Worm (Caenorhabditis elegans) whole organism, L4 larva: ENCODE results near the gene F18G5.1.

Source experiments
- T26A8.4 ChIP-seq: fragments of 200-800 bp; sonication (Bioruptor generic); IDR thresholded peaks from 2 replicates; pipeline ENCODE4 v1.3.6; 2022; ENCODE audit warnings: missing genetic modification characterization, missing compliant biosample characterization
- Y5F2A.4 ChIP-seq: fragments of 200-800 bp; sonication (Bioruptor generic); optimal IDR thresholded peaks from 2 replicates; lab custom pipeline; 2018; ENCODE audit warnings: mild to moderate bottlenecking, missing genetic modification characterization, missing compliant biosample characterization
- Y75B8A.6 ChIP-seq: fragments of 200-800 bp; sonication (Bioruptor generic); IDR thresholded peaks from 2 replicates; pipeline ENCODE4 v1.3.6; 2022; ENCODE audit warnings: missing genetic modification reagents, missing genetic modification characterization, missing compliant biosample characterization
- ZK546.5 ChIP-seq, 2 experiments: sonication (generic microtip); optimal IDR thresholded peaks; 2 replicates each; lab custom pipeline; 2017; ENCODE audit warnings: missing biosample characterization in 2 of 2, missing genetic modification characterization in 2 of 2
- aha-1 ChIP-seq: fragments of 150-350 bp; peaks from one replicate; lab custom pipeline; 2014; ENCODE audit warnings: missing biosample characterization, missing genetic modification characterization
- daf-16 ChIP-seq, 3 experiments: sonication (generic microtip); optimal IDR thresholded peaks; 2 replicates each; lab custom pipeline; 2016 to 2017; ENCODE audit warnings: missing genetic modification characterization in 3 of 3, missing genetic modification reagents in 3 of 3, mild to moderate bottlenecking in 2 of 3, missing compliant biosample characterization in 2 of 3, missing biosample characterization in 1 of 3, moderate library complexity in 1 of 3
- daf-19 ChIP-seq: fragments of 200-800 bp; sonication (Bioruptor generic); conservative IDR thresholded peaks from 2 replicates; pipeline ENCODE4 v1.3.6; 2022; ENCODE audit warnings: missing genetic modification characterization, missing compliant biosample characterization
- dmd-9 ChIP-seq: fragments of 200-800 bp; sonication (Bioruptor generic); IDR thresholded peaks from 2 replicates; pipeline ENCODE4 v1.3.6; 2022; ENCODE audit warnings: missing genetic modification reagents, missing genetic modification characterization, missing compliant biosample characterization
- egl-27 ChIP-seq: sonication (generic microtip); optimal IDR thresholded peaks from 3 replicates; lab custom pipeline; 2017; ENCODE audit warnings: missing biosample characterization, missing genetic modification reagents, missing genetic modification characterization
- fos-1 ChIP-seq: fragments of 150-350 bp; optimal IDR thresholded peaks from 2 replicates; lab custom pipeline; 2014; ENCODE audit warnings: missing biosample characterization, missing genetic modification characterization
- hif-1 ChIP-seq, 2 experiments: sonication (generic microtip); optimal IDR thresholded peaks; 2 replicates each; lab custom pipeline; 2016 to 2017; ENCODE audit warnings: missing compliant biosample characterization in 2 of 2, missing genetic modification characterization in 2 of 2, missing genetic modification reagents in 2 of 2, missing genotype in 2 of 2, mild to moderate bottlenecking in 1 of 2
- hlh-11 ChIP-seq: fragments of 200-800 bp; sonication (Bioruptor generic); optimal IDR thresholded peaks from 2 replicates; lab custom pipeline; 2018; ENCODE audit warnings: mild to moderate bottlenecking, missing genetic modification characterization, missing compliant biosample characterization
- lin-1 ChIP-seq: fragments of 200-800 bp; sonication (Bioruptor generic); IDR thresholded peaks from 2 replicates; pipeline ENCODE4 v1.3.6; 2022; ENCODE audit warnings: missing genetic modification reagents, missing genetic modification characterization, missing compliant biosample characterization
- lin-38 ChIP-seq: fragments of 200-800 bp; sonication (Bioruptor generic); IDR thresholded peaks from 2 replicates; pipeline ENCODE4 v1.3.6; 2022; ENCODE audit warnings: missing genetic modification reagents, missing genetic modification characterization, missing compliant biosample characterization
- madf-5 ChIP-seq, 2 experiments: fragments of 200-800 bp; sonication (Bioruptor generic); IDR thresholded peaks; 2 replicates each; pipeline ENCODE4 v1.3.6; 2022; ENCODE audit warnings: missing compliant biosample characterization in 2 of 2, missing genetic modification characterization in 2 of 2
- madf-9 ChIP-seq: fragments of 200-800 bp; sonication (Bioruptor generic); conservative IDR thresholded peaks from 2 replicates; pipeline ENCODE4 v1.3.6; 2022; ENCODE audit warnings: missing genetic modification reagents, missing genetic modification characterization, missing compliant biosample characterization
- mdl-1 ChIP-seq, 2 experiments: fragments of 150-350 bp in 1 of 2; sonication (generic microtip) in 1 of 2; optimal IDR thresholded peaks; 2 replicates each; lab custom pipeline; 2014 to 2017; ENCODE audit warnings: missing biosample characterization in 2 of 2, missing genetic modification characterization in 2 of 2
- mep-1 ChIP-seq: fragments of 150-350 bp; sonication (generic microtip); optimal IDR thresholded peaks from 3 replicates; lab custom pipeline; 2014; ENCODE audit warnings: missing biosample characterization, missing genetic modification characterization
- mxl-3 ChIP-seq: fragments of 200-800 bp; sonication (Bioruptor generic); optimal IDR thresholded peaks from 2 replicates; lab custom pipeline; 2018; ENCODE audit warnings: mild to moderate bottlenecking, missing genetic modification characterization, missing compliant biosample characterization
- nhr-10 ChIP-seq: fragments of 150-350 bp; optimal IDR thresholded peaks from 2 replicates; lab custom pipeline; 2014; ENCODE audit warnings: missing biosample characterization, missing genetic modification characterization
- nhr-102 ChIP-seq: sonication (generic microtip); optimal IDR thresholded peaks from 2 replicates; lab custom pipeline; 2016; ENCODE audit warnings: mild to moderate bottlenecking, missing genetic modification characterization, moderate library complexity, missing compliant biosample characterization
- nhr-237 ChIP-seq: sonication (generic microtip); optimal IDR thresholded peaks from 2 replicates; lab custom pipeline; 2017; ENCODE audit warnings: missing biosample characterization, missing genetic modification characterization
- nhr-25 ChIP-seq: sonication (generic microtip); optimal IDR thresholded peaks from 2 replicates; lab custom pipeline; 2017; ENCODE audit warnings: missing genetic modification characterization, mild to moderate bottlenecking, missing compliant biosample characterization, antibody characterized with exemption, moderate library complexity, borderline replicate concordance; ENCODE audit not compliant: insufficient read depth
- nhr-28 ChIP-seq: fragments of 150-350 bp; optimal IDR thresholded peaks from 2 replicates; lab custom pipeline; 2014; ENCODE audit warnings: missing biosample characterization, missing genetic modification characterization
- nhr-41 ChIP-seq: fragments of 200-800 bp; sonication (Bioruptor generic); IDR thresholded peaks from 2 replicates; pipeline ENCODE4 v1.3.6; 2022; ENCODE audit warnings: missing genetic modification reagents, missing genetic modification characterization, missing compliant biosample characterization
- nhr-48 ChIP-seq: sonication (generic microtip); optimal IDR thresholded peaks from 2 replicates; lab custom pipeline; 2016; ENCODE audit warnings: mild to moderate bottlenecking, missing genetic modification characterization, missing compliant biosample characterization
- nhr-76 ChIP-seq: fragments of 150-350 bp; optimal IDR thresholded peaks from 2 replicates; lab custom pipeline; 2014; ENCODE audit warnings: missing biosample characterization, missing genetic modification characterization
- pqm-1 ChIP-seq: sonication (generic microtip); optimal IDR thresholded peaks from 2 replicates; lab custom pipeline; 2017; ENCODE audit warnings: missing biosample characterization, missing genetic modification characterization
- sdz-12 ChIP-seq: fragments of 200-800 bp; sonication (Bioruptor generic); optimal IDR thresholded peaks from 2 replicates; lab custom pipeline; 2018; ENCODE audit warnings: mild to moderate bottlenecking, missing genetic modification characterization, missing compliant biosample characterization
- set-16 ChIP-seq: fragments of 200-800 bp; sonication (Bioruptor generic); IDR thresholded peaks from 2 replicates; pipeline ENCODE4 v1.3.6; 2022; ENCODE audit warnings: missing genetic modification reagents, missing genetic modification characterization, missing compliant biosample characterization
- spr-1 ChIP-seq: sonication (generic microtip); optimal IDR thresholded peaks from 2 replicates; lab custom pipeline; 2016; ENCODE audit warnings: mild to moderate bottlenecking, missing genetic modification characterization, missing compliant biosample characterization
- unc-62 ChIP-seq, 3 experiments: fragments of 150-350 bp in 1 of 3; sonication (generic microtip); optimal IDR thresholded peaks in 2 of 3; peaks in 1 of 3; 1 replicate in 1 of 3; 2 replicates in 2 of 3; lab custom pipeline; 2014 to 2017; ENCODE audit warnings: missing biosample characterization in 3 of 3, missing genetic modification characterization in 3 of 3, missing genetic modification reagents in 3 of 3, missing genotype in 1 of 3
- zag-1 ChIP-seq: fragments of 150-350 bp; optimal IDR thresholded peaks from 2 replicates; lab custom pipeline; 2014; ENCODE audit warnings: missing biosample characterization, missing genetic modification characterization
- zip-11 ChIP-seq: fragments of 200-800 bp; sonication (Bioruptor generic); IDR thresholded peaks from 2 replicates; pipeline ENCODE4 v1.3.6; 2022; ENCODE audit warnings: missing genetic modification characterization, missing compliant biosample characterization

Gene F18G5.1

ce11 chrX:9228441-9228840 lies 31.2 kb upstream of the F18G5.1 start:
- TF ChIP-seq mdl-1 (tag; optimal IDR thresholded peaks at IDR 0.05; lab: Kevin White, UChicago) (peak in 1 of 2 experiments; percentile 9), mxl-3 (GFP tag; lab: Kevin White, UChicago) (peak; percentile 3), unc-62 (GFP tag; optimal IDR thresholded peaks at IDR 0.05 in 1 of 2; lab: Kevin White, UChicago) (peak in 1 of 2 experiments; percentile 87), unc-62 (tag; optimal IDR thresholded peaks at IDR 0.05; lab: Kevin White, UChicago) (no peak), fos-1 (tag; lab: Kevin White, UChicago) (no peak), hlh-11 (tag; lab: Kevin White, UChicago) (peak; percentile 11)

ce11 chrX:9230322-9230721 lies 29.3 kb upstream of the F18G5.1 start:
- peak; percentile 93 for TF ChIP-seq aha-1 (tag; lab: Kevin White, UChicago)
- TF ChIP-seq daf-19 = no peak

ce11 chrX:9231556-9231955 lies 28.1 kb upstream of the F18G5.1 start:
- TF ChIP-seq unc-62 (GFP tag; optimal IDR thresholded peaks at IDR 0.05 in 1 of 2; lab: Kevin White, UChicago) (peak in 1 of 2 experiments; percentile 78), unc-62 (tag; optimal IDR thresholded peaks at IDR 0.05; lab: Kevin White, UChicago) (no peak), pqm-1 (tag; lab: Kevin White, UChicago) (peak; percentile 60), nhr-237 (tag; lab: Kevin White, UChicago) (no peak), Y5F2A.4 (GFP tag; lab: Kevin White, UChicago) (no peak), lin-38 (GFP tag; lab: Robert Waterston, UW) (no peak), daf-16 (GFP tag; optimal IDR thresholded peaks at IDR 0.05; lab: Kevin White, UChicago) (no peak), daf-16 (tag; optimal IDR thresholded peaks at IDR 0.05; lab: Kevin White, UChicago) (peak; percentile 30), nhr-28 (tag; lab: Kevin White, UChicago) (peak; percentile 53), Y75B8A.6 (GFP tag; lab: Robert Waterston, UW) (no peak), nhr-41 (no peak), ZK546.5 (tag; optimal IDR thresholded peaks at IDR 0.05; lab: Kevin White, UChicago) (no peak), hlh-11 (tag; lab: Kevin White, UChicago) (no peak), zip-11 (GFP tag; lab: Robert Waterston, UW) (no peak), lin-1 (GFP tag; lab: Robert Waterston, UW) (no peak), dmd-9 (GFP tag; lab: Robert Waterston, UW) (no peak), nhr-25 (no peak)
- TF ChIP-seq, all 104 proteins: peak for 4

ce11 chrX:9232037-9232436 lies 27.6 kb upstream of the F18G5.1 start, which contains the start of gene vav-1:
vav-1 (minus strand) TSS chrX:9232137.
- TF ChIP-seq lin-1 (GFP tag; lab: Robert Waterston, UW) (no peak), zag-1 (tag; lab: Kevin White, UChicago) (no peak), egl-27 (no peak), nhr-10 (tag; lab: Kevin White, UChicago) (no peak), madf-5 (GFP tag; IDR thresholded peaks at IDR 0.05; lab: Robert Waterston, UW) (no peak), set-16 (GFP tag; lab: Robert Waterston, UW) (no peak), mep-1 (tag; lab: Kevin White, UChicago) (no peak), sdz-12 (GFP tag; lab: Kevin White, UChicago) (no peak), hif-1 (tag; optimal IDR thresholded peaks at IDR 0.05; lab: Kevin White, UChicago) (no peak)

- TF ChIP-seq mxl-3 (GFP tag; lab: Kevin White, UChicago) (peak; percentile 5), madf-9 (no peak), nhr-76 (tag; lab: Kevin White, UChicago) (no peak), nhr-102 (tag; lab: Kevin White, UChicago) (peak; percentile 49), Y5F2A.4 (GFP tag; lab: Kevin White, UChicago) (peak; percentile 4), nhr-48 (tag; lab: Kevin White, UChicago) (peak; percentile 22), set-16 (GFP tag; lab: Robert Waterston, UW) (peak; percentile 94), spr-1 (peak; percentile 27), T26A8.4 (peak; percentile 57)
Measured at ce11 chrX:9233805-9234204, 25.8 kb upstream of the F18G5.1 start.
